Worm (Caenorhabditis elegans): ENCODE measurements around the gene ZK673.4.
"Not testable (repeated sequence)": the region's sequence is repeated elsewhere in the genome, so short reads cannot be mapped to it uniquely, and the experiment has no call there.

ZK673.4 gene

ce11 chrII:10421941-10422340 lies 30.8 kb upstream of the ZK673.4 start, which contains the start of gene frpr-21:
Gene frpr-21 (minus strand): TSS chrII:10422041.
- TF ChIP-seq lin-11 (tag; optimal IDR thresholded peaks at IDR 0.05) (no peak), unc-39 (tag; optimal IDR thresholded peaks at IDR 0.05) (no peak), dmd-4 (tag; optimal IDR thresholded peaks at IDR 0.05) (no peak), nhr-6 (tag; optimal IDR thresholded peaks at IDR 0.05) (no peak), blmp-1 (tag; optimal IDR thresholded peaks at IDR 0.05; ENCODE audit: insufficient read depth) (no peak), nhr-23 (tag; optimal IDR thresholded peaks at IDR 0.05) (no peak), ztf-4 (tag; optimal IDR thresholded peaks at IDR 0.05) (no peak), ama-1 (optimal IDR thresholded peaks at IDR 0.05) (no peak), F13H6.1 (tag; optimal IDR thresholded peaks at IDR 0.05) (no peak), unc-55 (GFP tag; optimal IDR thresholded peaks at IDR 0.05) (no peak), gmeb-1 (tag; optimal IDR thresholded peaks at IDR 0.05) (no peak), nhr-77 (tag; optimal IDR thresholded peaks at IDR 0.05) (no peak), nhr-237 (tag; optimal IDR thresholded peaks at IDR 0.05) (no peak), nhr-21 (tag; optimal IDR thresholded peaks at IDR 0.05) (no peak), nhr-10 (tag; optimal IDR thresholded peaks at IDR 0.05) (no peak), skn-1 (tag; optimal IDR thresholded peaks at IDR 0.05) (no peak), ztf-1 (GFP tag; conservative IDR thresholded peaks at IDR 0.05) (no peak)

- TF ChIP-seq aly-2 (tag; optimal IDR thresholded peaks at IDR 0.05) (no peak), zag-1 (tag; optimal IDR thresholded peaks at IDR 0.05) (no peak)
These were observed 16.9 kb upstream of the ZK673.4 start, which contains the start of gene cut-4 for ce11 chrII:10435836-10436235. Gene cut-4 (plus strand): TSS chrII:10436136.

ce11 chrII:10437840-10438239 lies 14.9 kb upstream of the ZK673.4 start:
- TF ChIP-seq ceh-82 (tag; optimal IDR thresholded peaks at IDR 0.05) (no peak), R02D3.7 (tag; optimal IDR thresholded peaks at IDR 0.05) (no peak), nhr-237 (tag; optimal IDR thresholded peaks at IDR 0.05) (no peak), elt-1 (tag; optimal IDR thresholded peaks at IDR 0.05) (no peak), fos-1 (tag; optimal IDR thresholded peaks at IDR 0.05) (no peak), ztf-4 (tag; optimal IDR thresholded peaks at IDR 0.05) (no peak), egl-27 (tag; optimal IDR thresholded peaks at IDR 0.05) (no peak), alr-1 (tag; optimal IDR thresholded peaks at IDR 0.05) (no peak), aly-2 (tag; optimal IDR thresholded peaks at IDR 0.05) (no peak), mbf-1 (tag; optimal IDR thresholded peaks at IDR 0.05) (no peak)

ce11 chrII:10439976-10440375 lies 12.7 kb upstream of the ZK673.4 start, which contains the start of gene E04D5.4:
Gene E04D5.4 (plus strand): TSS chrII:10440276.
- no peak for TF ChIP-seq elt-1 (tag; optimal IDR thresholded peaks at IDR 0.05)
- TF ChIP-seq C34F6.9 (tag; optimal IDR thresholded peaks at IDR 0.05), result no peak
- TF ChIP-seq R02D3.7 (tag; optimal IDR thresholded peaks at IDR 0.05), result no peak
- TF ChIP-seq lin-39 (tag; optimal IDR thresholded peaks at IDR 0.05), result no peak
- TF ChIP-seq egl-27 (tag; optimal IDR thresholded peaks at IDR 0.05), result no peak
- no peak for TF ChIP-seq dmd-4 (tag; optimal IDR thresholded peaks at IDR 0.05)
- TF ChIP-seq lin-11 (tag; optimal IDR thresholded peaks at IDR 0.05), result no peak
- no peak for TF ChIP-seq ZK546.5 (tag; optimal IDR thresholded peaks at IDR 0.05)
- no peak for TF ChIP-seq ceh-82 (tag; optimal IDR thresholded peaks at IDR 0.05)
- TF ChIP-seq snpc-4 (tag; optimal IDR thresholded peaks at IDR 0.05), result no peak
- no peak for TF ChIP-seq nhr-10 (tag; optimal IDR thresholded peaks at IDR 0.05)
- no peak for TF ChIP-seq nhr-21 (tag; optimal IDR thresholded peaks at IDR 0.05)
- TF ChIP-seq ama-1 (optimal IDR thresholded peaks at IDR 0.05), result no peak
- TF ChIP-seq alr-1 (tag; optimal IDR thresholded peaks at IDR 0.05), result no peak
- TF ChIP-seq aly-2 (tag; optimal IDR thresholded peaks at IDR 0.05), result no peak
- no peak for TF ChIP-seq sem-4 (tag; optimal IDR thresholded peaks at IDR 0.05)
- no peak for TF ChIP-seq nhr-6 (tag; optimal IDR thresholded peaks at IDR 0.05)
- TF ChIP-seq unc-55 (GFP tag; optimal IDR thresholded peaks at IDR 0.05), result no peak
- TF ChIP-seq blmp-1 (tag; optimal IDR thresholded peaks at IDR 0.05; ENCODE audit: insufficient read depth), result no peak
- no peak for TF ChIP-seq crh-2 (tag; optimal IDR thresholded peaks at IDR 0.05)

- not testable (repeated sequence) for TF ChIP-seq nhr-11 (tag; optimal IDR thresholded peaks at IDR 0.05); nhr-237 (tag; optimal IDR thresholded peaks at IDR 0.05); unc-62 (GFP tag; optimal IDR thresholded peaks at IDR 0.05)
These were observed 9.9 kb upstream of the ZK673.4 start, which contains the start of gene ZK673.1 for ce11 chrII:10442846-10443245. Gene ZK673.1 (plus strand): TSS chrII:10443146.
